Fruit fly (Drosophila melanogaster): Measurements from ENCODE around the gene fu.

DNA sequence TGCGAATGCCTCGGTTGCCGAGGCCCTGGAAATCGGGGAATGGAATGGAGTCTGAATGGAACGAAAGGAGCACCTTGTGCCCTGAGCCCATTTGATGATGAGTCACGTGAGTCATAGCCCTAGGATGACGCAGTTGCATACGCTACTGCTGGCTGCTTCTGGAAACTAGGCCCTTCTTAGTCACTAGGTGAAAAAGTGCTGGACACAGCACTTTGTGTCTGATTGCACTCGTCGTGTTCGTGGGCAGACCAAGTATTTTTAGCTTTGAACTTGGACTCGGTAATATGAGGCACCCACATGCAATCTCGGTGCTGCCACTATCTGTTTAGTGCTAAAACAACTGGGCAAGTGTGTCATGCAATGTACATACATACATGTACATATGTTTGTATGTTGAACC, 44.7 kb downstream of the fu start:
- TF ChIP-seq ken (GFP tag; IDR thresholded peaks at IDR 0.05) (no peak), stwl (tag; optimal IDR thresholded peaks at IDR 0.05) (no peak), Elba2 (GFP tag; optimal IDR thresholded peaks at IDR 0.05) (no peak), Drgx (GFP tag; IDR thresholded peaks at IDR 0.05) (no peak), Chrac-16 (GFP tag; optimal IDR thresholded peaks at IDR 0.05) (no peak), CG30403 (GFP tag; optimal IDR thresholded peaks at IDR 0.05) (no peak), row (GFP tag; IDR thresholded peaks at IDR 0.05) (no peak)
